Fruit fly (Drosophila melanogaster) whole organism, embryonic: ENCODE data around the gene CG15517.

ENCODE experiments used
- B-H1 ChIP-seq: fragments of 200-800 bp; sonication (Bioruptor generic); IDR thresholded peaks from 3 replicates; pipeline ENCODE4 v1.3.6; 2022; ENCODE audit warnings: missing biosample characterization, missing genetic modification characterization
- Blimp-1 ChIP-seq: fragments of 200-800 bp; sonication (Bioruptor generic); optimal IDR thresholded peaks from 3 replicates; lab custom pipeline; 2018; ENCODE audit warnings: missing biosample characterization, missing genetic modification characterization, mild to moderate bottlenecking, moderate library complexity, missing genetic modification reagents
- BtbVII ChIP-seq: fragments of 200-800 bp; sonication (Bioruptor generic); optimal IDR thresholded peaks from 3 replicates; lab custom pipeline; 2017; ENCODE audit warnings: missing biosample characterization, mild to moderate bottlenecking, missing genetic modification characterization
- C15 ChIP-seq: fragments of 200-800 bp; sonication (Bioruptor generic); IDR thresholded peaks from 3 replicates; pipeline ENCODE4 v1.3.6; 2022; ENCODE audit warnings: missing biosample characterization, missing genetic modification characterization
- CG11085 ChIP-seq: fragments of 200-800 bp; sonication (Bioruptor generic); IDR thresholded peaks from 2 replicates; pipeline ENCODE4 v1.3.6; 2022; ENCODE audit warnings: missing biosample characterization, missing genetic modification characterization
- CG11695 ChIP-seq: fragments of 200-800 bp; sonication (Bioruptor generic); IDR thresholded peaks from 3 replicates; pipeline ENCODE4 v1.3.6; 2022; ENCODE audit warnings: missing biosample characterization, missing genetic modification characterization
- CG11696 ChIP-seq: fragments of 200-800 bp; sonication (Bioruptor generic); IDR thresholded peaks from 2 replicates; pipeline ENCODE4 v1.3.6; 2022; ENCODE audit warnings: missing biosample characterization, missing genetic modification characterization
- CG12071 ChIP-seq: fragments of 200-800 bp; sonication (Bioruptor generic); optimal IDR thresholded peaks from 3 replicates; lab custom pipeline; 2018; ENCODE audit warnings: missing biosample characterization, mild to moderate bottlenecking, missing genetic modification characterization
- CG12299 ChIP-seq: fragments of 200-800 bp; sonication (Bioruptor generic); optimal IDR thresholded peaks from 2 replicates; lab custom pipeline; 2018; ENCODE audit warnings: missing biosample characterization, mild to moderate bottlenecking, missing genetic modification characterization
- CG15269 ChIP-seq: fragments of 200-800 bp; sonication (Bioruptor generic); optimal IDR thresholded peaks from 2 replicates; lab custom pipeline; 2018; ENCODE audit warnings: missing biosample characterization, mild to moderate bottlenecking, missing genetic modification characterization, moderate library complexity
- CG16779 ChIP-seq: fragments of 200-800 bp; sonication (Bioruptor generic); IDR thresholded peaks from 2 replicates; pipeline ENCODE4 v1.3.6; 2022; ENCODE audit warnings: missing biosample characterization, missing genetic modification characterization
- CG17912 ChIP-seq: fragments of 200-800 bp; sonication (Bioruptor generic); optimal IDR thresholded peaks from 2 replicates; lab custom pipeline; 2018; ENCODE audit warnings: missing biosample characterization, mild to moderate bottlenecking, missing genetic modification characterization
- CG18476 ChIP-seq: fragments of 200-800 bp; sonication (Bioruptor generic); optimal IDR thresholded peaks from 2 replicates; lab custom pipeline; 2016; ENCODE audit warnings: missing biosample characterization, mild to moderate bottlenecking, missing genetic modification characterization
- CG2116 ChIP-seq: fragments of 200-800 bp; sonication (Bioruptor generic); optimal IDR thresholded peaks from 3 replicates; lab custom pipeline; 2018; ENCODE audit warnings: missing biosample characterization, mild to moderate bottlenecking, missing genetic modification characterization
- CG2120 ChIP-seq: fragments of 200-800 bp; sonication (Bioruptor generic); optimal IDR thresholded peaks from 3 replicates; lab custom pipeline; 2016; ENCODE audit warnings: missing biosample characterization, missing genetic modification characterization
- CG2202 ChIP-seq: fragments of 200-800 bp; sonication (Bioruptor generic); optimal IDR thresholded peaks from 2 replicates; lab custom pipeline; 2018; ENCODE audit warnings: missing biosample characterization, mild to moderate bottlenecking, missing genetic modification characterization
- CG34224 ChIP-seq: fragments of 200-800 bp; sonication (Bioruptor generic); IDR thresholded peaks from 3 replicates; pipeline ENCODE4 v1.3.6; 2022; ENCODE audit warnings: missing biosample characterization, missing genetic modification characterization; ENCODE audit not compliant: partially characterized antibody
- CG34422 ChIP-seq: fragments of 200-800 bp; sonication (Bioruptor generic); IDR thresholded peaks from 3 replicates; pipeline ENCODE4 v1.3.6; 2022; ENCODE audit warnings: missing biosample characterization, missing genetic modification characterization
- CG4707 ChIP-seq: fragments of 200-800 bp; sonication (Bioruptor generic); optimal IDR thresholded peaks from 2 replicates; lab custom pipeline; 2018; ENCODE audit warnings: missing biosample characterization, mild to moderate bottlenecking, missing genetic modification characterization, moderate library complexity
- CG6654 ChIP-seq: fragments of 200-800 bp; sonication (Bioruptor generic); optimal IDR thresholded peaks from 2 replicates; lab custom pipeline; 2017; ENCODE audit warnings: missing biosample characterization, mild to moderate bottlenecking, missing genetic modification characterization
- CG6683 ChIP-seq: fragments of 200-800 bp; sonication (Bioruptor generic); optimal IDR thresholded peaks from 2 replicates; lab custom pipeline; 2017; ENCODE audit warnings: missing biosample characterization, mild to moderate bottlenecking, missing genetic modification characterization, missing genetic modification reagents
- CG6765 ChIP-seq: fragments of 200-800 bp; sonication (Bioruptor generic); optimal IDR thresholded peaks from 3 replicates; lab custom pipeline; 2017; ENCODE audit warnings: missing biosample characterization, mild to moderate bottlenecking, missing genetic modification characterization
- CG7987 ChIP-seq: fragments of 200-800 bp; sonication (Bioruptor generic); optimal IDR thresholded peaks from 2 replicates; lab custom pipeline; 2018; ENCODE audit warnings: missing biosample characterization, mild to moderate bottlenecking, missing genetic modification characterization, moderate library complexity
- CG9727 ChIP-seq: fragments of 200-800 bp; sonication (Bioruptor generic); optimal IDR thresholded peaks from 3 replicates; lab custom pipeline; 2017; ENCODE audit warnings: missing biosample characterization, mild to moderate bottlenecking, missing genetic modification characterization
- E2f1 ChIP-seq: fragments of 200-800 bp; sonication (Bioruptor generic); IDR thresholded peaks from 2 replicates; pipeline ENCODE4 v1.3.6; 2022; ENCODE audit warnings: missing biosample characterization, missing genetic modification characterization
- Fer1 ChIP-seq: fragments of 200-800 bp; sonication (Bioruptor generic); optimal IDR thresholded peaks from 2 replicates; lab custom pipeline; 2017; ENCODE audit warnings: missing biosample characterization, mild to moderate bottlenecking, missing genetic modification characterization
- Med ChIP-seq: fragments of 200-800 bp; sonication (Bioruptor generic); peaks from one replicate; lab custom pipeline; 2016; ENCODE audit warnings: missing biosample characterization, missing genetic modification characterization, mild to moderate bottlenecking, inconsistent platforms, moderate library complexity
- Neu2 ChIP-seq: fragments of 200-800 bp; sonication (Bioruptor generic); optimal IDR thresholded peaks from 3 replicates; lab custom pipeline; 2016; ENCODE audit warnings: missing biosample characterization, missing genetic modification characterization, borderline replicate concordance
- Rfx ChIP-seq: fragments of 200-800 bp; sonication (Bioruptor generic); IDR thresholded peaks from 2 replicates; pipeline ENCODE4 v1.3.6; 2022; ENCODE audit warnings: missing biosample characterization, missing genetic modification characterization
- Spps ChIP-seq: fragments of 200-800 bp; sonication (Bioruptor generic); optimal IDR thresholded peaks from 2 replicates; lab custom pipeline; 2018; ENCODE audit warnings: missing biosample characterization, mild to moderate bottlenecking, missing genetic modification characterization
- Trl ChIP-seq, 3 experiments: fragments of >200 bp in 2 of 3; fragments of 200-800 bp in 1 of 3; sonication (Bioruptor generic) in 1 of 3; optimal IDR thresholded peaks; 2 replicates in 1 of 3; 3 replicates in 2 of 3; lab custom pipeline; 2016 to 2017; ENCODE audit warnings: missing biosample characterization in 1 of 3, missing genetic modification characterization in 1 of 3
- Vsx1 ChIP-seq: fragments of 200-800 bp; sonication (Bioruptor generic); optimal IDR thresholded peaks from 2 replicates; lab custom pipeline; 2017; ENCODE audit warnings: missing biosample characterization, mild to moderate bottlenecking, missing genetic modification characterization, missing genetic modification reagents
- chinmo ChIP-seq: fragments of 200-800 bp; sonication (Bioruptor generic); IDR thresholded peaks from 4 replicates; pipeline ENCODE4 v1.3.6; 2022; ENCODE audit warnings: missing biosample characterization, missing genetic modification characterization; ENCODE audit not compliant: partially characterized antibody
- ci ChIP-seq: fragments of 200-800 bp; sonication (Bioruptor generic); IDR thresholded peaks from 3 replicates; pipeline ENCODE4 v1.3.6; 2022; ENCODE audit warnings: missing biosample characterization, missing genetic modification characterization
- croc ChIP-seq: fragments of 200-800 bp; sonication (Bioruptor generic); conservative IDR thresholded peaks from 3 replicates; pipeline ENCODE4 v1.3.6; 2022; ENCODE audit warnings: missing biosample characterization, missing genetic modification characterization
- dm ChIP-seq: fragments of 200-800 bp; sonication (Bioruptor generic); optimal IDR thresholded peaks from 3 replicates; lab custom pipeline; 2016; ENCODE audit warnings: missing biosample characterization, missing genetic modification characterization
- en ChIP-seq: fragments of 200-800 bp; sonication (Bioruptor generic); optimal IDR thresholded peaks from 2 replicates; lab custom pipeline; 2016; ENCODE audit warnings: missing biosample characterization, missing genetic modification characterization
- grau ChIP-seq: fragments of 200-800 bp; optimal IDR thresholded peaks from 3 replicates; lab custom pipeline; 2019; ENCODE audit warnings: missing biosample characterization, mild to moderate bottlenecking, missing genetic modification characterization, moderate library complexity
- hth ChIP-seq: fragments of >200 bp; optimal IDR thresholded peaks from 2 replicates; lab custom pipeline; 2017; ENCODE audit warnings: inconsistent platforms
- luna ChIP-seq: fragments of 200-800 bp; sonication (Bioruptor generic); optimal IDR thresholded peaks from 2 replicates; lab custom pipeline; 2016; ENCODE audit warnings: missing biosample characterization, missing genetic modification characterization
- mirr ChIP-seq: fragments of 200-800 bp; sonication (Bioruptor generic); optimal IDR thresholded peaks from 3 replicates; lab custom pipeline; 2018; ENCODE audit warnings: missing biosample characterization, mild to moderate bottlenecking, missing genetic modification characterization
- nmo ChIP-seq: fragments of 200-800 bp; sonication (Bioruptor generic); optimal IDR thresholded peaks from 2 replicates; lab custom pipeline; 2018; ENCODE audit warnings: missing biosample characterization, mild to moderate bottlenecking, missing genetic modification characterization, moderate library complexity
- otp ChIP-seq: fragments of 200-800 bp; sonication (Bioruptor generic); IDR thresholded peaks from 3 replicates; pipeline ENCODE4, ENCODE4 v1.3.6; 2022; ENCODE audit warnings: missing biosample characterization, missing genetic modification characterization
- rib ChIP-seq: fragments of 200-800 bp; sonication (Bioruptor generic); IDR thresholded peaks from 2 replicates; pipeline ENCODE4 v1.3.6; 2022; ENCODE audit warnings: missing biosample characterization, missing genetic modification characterization
- shn ChIP-seq: fragments of 200-800 bp; sonication (Bioruptor generic); optimal IDR thresholded peaks from 3 replicates; lab custom pipeline; 2016; ENCODE audit warnings: missing biosample characterization, missing genetic modification characterization
- toy ChIP-seq: fragments of 200-800 bp; sonication (Bioruptor generic); IDR thresholded peaks from 2 replicates; pipeline ENCODE4 v1.3.6; 2022; ENCODE audit warnings: missing biosample characterization, missing genetic modification characterization

The CG15517 gene

DNA sequence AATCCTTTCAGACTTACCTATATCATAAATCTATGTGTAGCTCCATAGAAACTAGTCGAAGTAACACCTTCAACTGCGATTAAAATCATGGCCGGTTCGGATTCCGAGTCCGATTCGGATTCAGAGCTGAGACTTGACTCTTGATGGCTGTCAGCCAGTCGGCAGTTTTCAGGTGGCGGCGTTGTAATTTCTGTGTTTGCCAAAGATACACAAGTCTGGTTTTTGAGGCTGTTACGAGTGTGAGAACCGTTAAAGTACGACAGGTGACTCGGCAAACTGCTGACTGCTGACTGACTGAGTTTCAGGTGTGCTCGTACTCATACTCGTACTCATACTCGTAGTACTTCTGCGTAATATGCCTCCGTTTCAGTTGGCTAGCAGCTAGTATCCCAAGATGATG, 12.4 kb downstream of the CG15517 start (continued):
- TF ChIP-seq CG2120 (GFP tag; lab: Kevin White, UChicago): peak; percentile 48
- peak; percentile 53 for TF ChIP-seq Fer1 (GFP tag; lab: Kevin White, UChicago)
- peak; percentile 20 for TF ChIP-seq Vsx1 (GFP tag; lab: Kevin White, UChicago)
- TF ChIP-seq toy (GFP tag; lab: Robert Waterston, UW): 0 out of 2 replicates have a peak, but pooled peaks have one; percentile 44
- TF ChIP-seq otp (GFP tag; lab: Robert Waterston, UW): 0 out of 3 replicates have a peak, but pooled peaks have one; percentile 27
- TF ChIP-seq CG16779 (GFP tag; lab: Robert Waterston, UW): no peak
- peak; percentile 92 for TF ChIP-seq Med (GFP tag; lab: Kevin White, UChicago)
- no peak for TF ChIP-seq CG9727 (GFP tag; lab: Kevin White, UChicago)
- peak; percentile 15; the same call in 1 of the 3 replicates for TF ChIP-seq C15 (GFP tag; lab: Robert Waterston, UW)
- peak; percentile 34 for TF ChIP-seq CG15269 (tag; lab: Kevin White, UChicago)
- peak; percentile 34 for TF ChIP-seq mirr (GFP tag; lab: Kevin White, UChicago)
- no peak for TF ChIP-seq CG4707 (GFP tag; lab: Kevin White, UChicago)
- TF ChIP-seq Trl (optimal IDR thresholded peaks at IDR 0.05; lab: Kevin White, UChicago): no peak
- TF ChIP-seq Trl (GFP tag; optimal IDR thresholded peaks at IDR 0.05; lab: Kevin White, UChicago): peak; percentile 27
- peak; percentile 59 for TF ChIP-seq CG12071

- peak; percentile 92; the same call in 3 of the 4 replicates for TF ChIP-seq chinmo (GFP tag; lab: Robert Waterston, UW)
- no peak for TF ChIP-seq Blimp-1 (GFP tag; lab: Kevin White, UChicago)
- no peak for TF ChIP-seq grau (tag; lab: Kevin White, UChicago)
- TF ChIP-seq luna (GFP tag; lab: Kevin White, UChicago): no peak
- 0 out of 3 replicates have a peak, but pooled peaks have one; percentile 10 for TF ChIP-seq CG34224 (GFP tag; lab: Robert Waterston, UW)
Observed at dm6 chr3R:29880306-29880705, 23.3 kb downstream of the CG15517 start.

DNA sequence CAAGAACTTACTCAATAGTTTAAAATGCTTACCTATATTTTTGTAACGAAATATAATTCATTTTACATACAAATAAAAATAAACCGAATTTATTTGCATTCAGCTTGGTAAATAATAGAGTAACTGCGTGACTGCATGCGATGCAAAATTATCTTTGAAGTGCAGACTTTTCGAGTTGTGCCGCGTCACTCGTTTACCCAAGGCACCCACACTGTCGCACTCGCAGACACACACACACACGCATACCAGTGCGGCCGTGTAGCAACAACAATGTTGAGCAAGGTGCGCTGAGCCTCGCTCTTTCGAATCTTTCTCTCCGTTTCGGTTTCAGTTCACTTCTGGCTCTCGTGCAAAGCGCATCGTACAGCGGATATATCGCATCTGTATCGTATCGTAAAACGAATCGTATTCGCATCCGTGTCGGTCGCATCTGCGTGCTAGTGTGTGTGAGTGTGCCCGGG, 26.9 kb downstream of the CG15517 start, which contains the start of gene CG31038:
Gene CG31038 (plus strand): TSS at position 327 of the 461 bp plus-strand sequence.
- TF ChIP-seq Fer1 (GFP tag; lab: Kevin White, UChicago): no peak
- no peak for TF ChIP-seq CG2202 (tag; lab: Kevin White, UChicago)
- TF ChIP-seq BtbVII: no peak
- TF ChIP-seq luna (GFP tag; lab: Kevin White, UChicago): no peak
- TF ChIP-seq CG6654 (GFP tag; lab: Kevin White, UChicago): no peak
- no peak for TF ChIP-seq CG17912
- no peak for TF ChIP-seq CG11695 (GFP tag; lab: Robert Waterston, UW)
- no peak for TF ChIP-seq CG2116 (GFP tag; lab: Kevin White, UChicago)
- TF ChIP-seq Rfx (GFP tag; lab: Robert Waterston, UW): no peak; the same call in 1 of the 2 replicates
- peak; percentile 23 for TF ChIP-seq nmo (GFP tag; lab: Kevin White, UChicago)
- TF ChIP-seq dm (GFP tag; lab: Kevin White, UChicago): no peak
- TF ChIP-seq B-H1 (GFP tag; lab: Robert Waterston, UW): no peak; the same call in 2 of the 3 replicates
- TF ChIP-seq Spps (tag; lab: Kevin White, UChicago): no peak
- no peak for TF ChIP-seq E2f1 (GFP tag; lab: Robert Waterston, UW)
- TF ChIP-seq CG11696 (GFP tag; lab: Robert Waterston, UW): no peak
- TF ChIP-seq CG6683: no peak
- TF ChIP-seq Neu2: no peak
- no peak for TF ChIP-seq en (GFP tag; lab: Kevin White, UChicago)
- peak; percentile 88 for TF ChIP-seq Med (GFP tag; lab: Kevin White, UChicago)
- TF ChIP-seq CG18476 (GFP tag; lab: Kevin White, UChicago): no peak
- no peak for TF ChIP-seq CG12299 (tag; lab: Kevin White, UChicago)
- TF ChIP-seq hth (lab: Kevin White, UChicago): no peak
- peak; percentile 34 for TF ChIP-seq CG7987 (GFP tag; lab: Kevin White, UChicago)
- TF ChIP-seq ci (GFP tag; lab: Robert Waterston, UW): peak; percentile 84; the same call in 2 of the 3 replicates
- TF ChIP-seq CG6765 (GFP tag; lab: Kevin White, UChicago): no peak
- no peak for TF ChIP-seq croc (GFP tag; lab: Robert Waterston, UW)
- peak; percentile 23 for TF ChIP-seq shn (GFP tag; lab: Kevin White, UChicago)
- no peak for TF ChIP-seq CG11085 (GFP tag; lab: Robert Waterston, UW)
- peak; percentile 71; the same call in 1 of the 3 replicates for TF ChIP-seq CG34422 (GFP tag; lab: Robert Waterston, UW)
- TF ChIP-seq rib (GFP tag; lab: Robert Waterston, UW): peak; percentile 59; the same call in 1 of the 2 replicates
